Fruit fly (Drosophila melanogaster) whole organism, embryonic: Measurements from ENCODE around the gene CG4653.

Experiments used
- Atf-2 ChIP-seq: fragments of 200-800 bp; sonication (Bioruptor generic); optimal IDR thresholded peaks from 2 replicates; lab custom pipeline; 2016; ENCODE audit warnings: missing biosample characterization, missing genetic modification characterization
- Bteb2 ChIP-seq: fragments of 200-800 bp; sonication (Bioruptor generic); optimal IDR thresholded peaks from 2 replicates; lab custom pipeline; 2016; ENCODE audit warnings: missing biosample characterization, missing genetic modification characterization
- CG12299 ChIP-seq: fragments of 200-800 bp; sonication (Bioruptor generic); optimal IDR thresholded peaks from 2 replicates; lab custom pipeline; 2018; ENCODE audit warnings: missing biosample characterization, mild to moderate bottlenecking, missing genetic modification characterization
- CG13296 ChIP-seq: fragments of 200-800 bp; sonication (Bioruptor generic); optimal IDR thresholded peaks from 3 replicates; lab custom pipeline; 2018; ENCODE audit warnings: missing biosample characterization, mild to moderate bottlenecking, missing genetic modification characterization
- CG14050 ChIP-seq: fragments of 200-800 bp; sonication (Bioruptor generic); IDR thresholded peaks from 3 replicates; pipeline ENCODE4 v1.3.6; 2022; ENCODE audit warnings: missing biosample characterization, missing genetic modification characterization
- CG14667 ChIP-seq: fragments of 200-800 bp; sonication (Bioruptor generic); IDR thresholded peaks from 2 replicates; pipeline ENCODE4 v1.3.6; 2022; ENCODE audit warnings: missing biosample characterization, missing genetic modification characterization
- CG15696 ChIP-seq: fragments of 200-800 bp; sonication (Bioruptor generic); optimal IDR thresholded peaks from 2 replicates; lab custom pipeline; 2019; ENCODE audit warnings: missing biosample characterization, mild to moderate bottlenecking, missing genetic modification characterization, moderate library complexity
- CG1647 ChIP-seq: fragments of 200-800 bp; sonication (Bioruptor generic); optimal IDR thresholded peaks from 3 replicates; lab custom pipeline; 2016; ENCODE audit warnings: missing biosample characterization, missing genetic modification characterization
- CG17385 ChIP-seq: fragments of 200-800 bp; sonication (Bioruptor generic); optimal IDR thresholded peaks from 3 replicates; lab custom pipeline; 2018; ENCODE audit warnings: missing biosample characterization, mild to moderate bottlenecking, missing genetic modification characterization
- CG32532 ChIP-seq: fragments of 200-800 bp; sonication (Bioruptor generic); IDR thresholded peaks from 2 replicates; pipeline ENCODE4 v1.3.6; 2022; ENCODE audit warnings: missing biosample characterization, missing genetic modification characterization
- CG3995 ChIP-seq: fragments of 200-800 bp; sonication (Bioruptor generic); optimal IDR thresholded peaks from 3 replicates; lab custom pipeline; 2016; ENCODE audit warnings: missing biosample characterization, missing genetic modification characterization
- CG4820 ChIP-seq: fragments of 200-800 bp; sonication (Bioruptor generic); optimal IDR thresholded peaks from 3 replicates; lab custom pipeline; 2016; ENCODE audit warnings: missing biosample characterization, missing genetic modification characterization
- CG7745 ChIP-seq: fragments of 200-800 bp; sonication (Bioruptor generic); optimal IDR thresholded peaks from 2 replicates; lab custom pipeline; 2018; ENCODE audit warnings: missing biosample characterization, mild to moderate bottlenecking, missing genetic modification characterization, moderate library complexity
- CG7786 ChIP-seq: fragments of 200-800 bp; sonication (Bioruptor generic); optimal IDR thresholded peaks from 2 replicates; lab custom pipeline; 2016; ENCODE audit warnings: missing biosample characterization, missing genetic modification characterization
- Elba2 ChIP-seq: fragments of 200-800 bp; sonication (Bioruptor generic); optimal IDR thresholded peaks from 3 replicates; lab custom pipeline; 2016; ENCODE audit warnings: missing biosample characterization, missing genetic modification characterization
- Kr ChIP-seq: fragments of 200-800 bp; sonication (Bioruptor generic); optimal IDR thresholded peaks from 2 replicates; lab custom pipeline; 2017; ENCODE audit warnings: missing biosample characterization, mild to moderate bottlenecking, missing genetic modification characterization
- Lim3 ChIP-seq: fragments of 200-800 bp; sonication (Bioruptor generic); IDR thresholded peaks from 2 replicates; pipeline ENCODE4 v1.3.6; 2022; ENCODE audit warnings: missing biosample characterization, missing genetic modification characterization
- Mad ChIP-seq: fragments of 200-800 bp; sonication (Bioruptor generic); optimal IDR thresholded peaks from 2 replicates; lab custom pipeline; 2016; ENCODE audit warnings: missing biosample characterization, missing genetic modification characterization
- NC2α ChIP-seq: fragments of 200-800 bp; sonication (Bioruptor generic); optimal IDR thresholded peaks from 2 replicates; lab custom pipeline; 2016; ENCODE audit warnings: missing biosample characterization, missing genetic modification characterization
- Sox102F ChIP-seq: fragments of 200-800 bp; sonication (Bioruptor generic); optimal IDR thresholded peaks from 2 replicates; lab custom pipeline; 2018; ENCODE audit warnings: missing biosample characterization, mild to moderate bottlenecking, missing genetic modification characterization, moderate library complexity
- Ssrp ChIP-seq: fragments of 200-800 bp; sonication (Bioruptor generic); optimal IDR thresholded peaks from 2 replicates; lab custom pipeline; 2018; ENCODE audit warnings: missing biosample characterization, mild to moderate bottlenecking, missing genetic modification characterization, moderate library complexity
- Usf ChIP-seq: fragments of 200-800 bp; sonication (Bioruptor generic); optimal IDR thresholded peaks from 2 replicates; lab custom pipeline; 2017; ENCODE audit warnings: missing genotype, missing biosample characterization, missing genetic modification characterization
- ab ChIP-seq: fragments of 200-800 bp; sonication (Bioruptor generic); optimal IDR thresholded peaks from 2 replicates; lab custom pipeline; 2016; ENCODE audit warnings: missing biosample characterization, missing genetic modification characterization
- ash1 ChIP-seq: fragments of 200-800 bp; sonication (Bioruptor generic); optimal IDR thresholded peaks from 2 replicates; lab custom pipeline; 2018; ENCODE audit warnings: missing biosample characterization, mild to moderate bottlenecking, missing genetic modification characterization
- crp ChIP-seq, 2 experiments: fragments of 200-800 bp; sonication (Bioruptor generic); optimal IDR thresholded peaks; 2 replicates in 1 of 2; 3 replicates in 1 of 2; lab custom pipeline; 2017; ENCODE audit warnings: missing biosample characterization in 2 of 2, missing genetic modification characterization in 2 of 2, mild to moderate bottlenecking in 1 of 2, moderate library complexity in 1 of 2
- da ChIP-seq: fragments of 200-800 bp; sonication (Bioruptor generic); optimal IDR thresholded peaks from 2 replicates; lab custom pipeline; 2016; ENCODE audit warnings: missing biosample characterization, missing genetic modification characterization
- esg ChIP-seq: fragments of 200-800 bp; sonication (Bioruptor generic); conservative IDR thresholded peaks from 2 replicates; pipeline ENCODE4 v1.3.6; 2022; ENCODE audit warnings: missing biosample characterization, missing genetic modification characterization
- ewg ChIP-seq: fragments of 200-800 bp; sonication (Bioruptor generic); optimal IDR thresholded peaks from 3 replicates; lab custom pipeline; 2017; ENCODE audit warnings: mild to moderate bottlenecking, missing biosample characterization, missing genetic modification reagents, missing genetic modification characterization
- exex ChIP-seq: fragments of 200-800 bp; sonication (Bioruptor generic); optimal IDR thresholded peaks from 4 replicates; lab custom pipeline; 2018; ENCODE audit warnings: missing biosample characterization, mild to moderate bottlenecking, missing genetic modification characterization, moderate library complexity
- eyg ChIP-seq: fragments of 200-800 bp; sonication (Bioruptor generic); optimal IDR thresholded peaks from 3 replicates; lab custom pipeline; 2016; ENCODE audit warnings: missing biosample characterization, missing genetic modification characterization
- hb ChIP-seq: fragments of 200-800 bp; sonication (Bioruptor generic); IDR thresholded peaks from 3 replicates; pipeline ENCODE4 v1.3.6; 2022; ENCODE audit warnings: missing biosample characterization, missing genetic modification characterization; ENCODE audit not compliant: partially characterized antibody
- knrl ChIP-seq: fragments of 200-800 bp; sonication (Bioruptor generic); IDR thresholded peaks from 3 replicates; pipeline ENCODE4 v1.3.6; 2022; ENCODE audit warnings: missing biosample characterization, missing genetic modification characterization; ENCODE audit not compliant: partially characterized antibody
- lab ChIP-seq: fragments of 200-800 bp; sonication (Bioruptor generic); optimal IDR thresholded peaks from 3 replicates; lab custom pipeline; 2017; ENCODE audit warnings: missing biosample characterization, missing genetic modification characterization, mild to moderate bottlenecking, moderate library complexity, missing genetic modification reagents
- pfk ChIP-seq: fragments of 200-800 bp; sonication (Bioruptor generic); optimal IDR thresholded peaks from 2 replicates; lab custom pipeline; 2018; ENCODE audit warnings: missing biosample characterization, mild to moderate bottlenecking, missing genetic modification characterization, moderate library complexity
- pho ChIP-seq: fragments of 200-800 bp; sonication (Bioruptor generic); optimal IDR thresholded peaks from 2 replicates; lab custom pipeline; 2016; ENCODE audit warnings: missing biosample characterization, missing genetic modification characterization
- prd ChIP-seq, 3 experiments: fragments of >200 bp in 2 of 3; fragments of 200-800 bp in 1 of 3; sonication (Bioruptor generic) in 1 of 3; optimal IDR thresholded peaks in 2 of 3; IDR thresholded peaks in 1 of 3; 2 replicates in 2 of 3; 3 replicates in 1 of 3; pipeline versions ENCODE4 v1.3.6 to Lab custom; 2017 to 2022; ENCODE audit warnings: missing biosample characterization in 1 of 3, missing genetic modification characterization in 1 of 3
- sima ChIP-seq: fragments of 200-800 bp; sonication (Bioruptor generic); optimal IDR thresholded peaks from 2 replicates; lab custom pipeline; 2016; ENCODE audit warnings: missing biosample characterization, missing genetic modification characterization
- so ChIP-seq: fragments of 200-800 bp; sonication (Bioruptor generic); IDR thresholded peaks from 3 replicates; pipeline ENCODE4 v1.3.6; 2022; ENCODE audit warnings: missing biosample characterization, missing genetic modification characterization
- unpg ChIP-seq: fragments of 200-800 bp; sonication (Bioruptor generic); optimal IDR thresholded peaks from 3 replicates; lab custom pipeline; 2018; ENCODE audit warnings: missing biosample characterization, mild to moderate bottlenecking, missing genetic modification characterization, moderate library complexity
- vfl ChIP-seq: fragments of 200-800 bp; sonication (Bioruptor generic); optimal IDR thresholded peaks from 2 replicates; lab custom pipeline; 2016; ENCODE audit warnings: missing biosample characterization, missing genetic modification characterization

Gene CG4653

DNA sequence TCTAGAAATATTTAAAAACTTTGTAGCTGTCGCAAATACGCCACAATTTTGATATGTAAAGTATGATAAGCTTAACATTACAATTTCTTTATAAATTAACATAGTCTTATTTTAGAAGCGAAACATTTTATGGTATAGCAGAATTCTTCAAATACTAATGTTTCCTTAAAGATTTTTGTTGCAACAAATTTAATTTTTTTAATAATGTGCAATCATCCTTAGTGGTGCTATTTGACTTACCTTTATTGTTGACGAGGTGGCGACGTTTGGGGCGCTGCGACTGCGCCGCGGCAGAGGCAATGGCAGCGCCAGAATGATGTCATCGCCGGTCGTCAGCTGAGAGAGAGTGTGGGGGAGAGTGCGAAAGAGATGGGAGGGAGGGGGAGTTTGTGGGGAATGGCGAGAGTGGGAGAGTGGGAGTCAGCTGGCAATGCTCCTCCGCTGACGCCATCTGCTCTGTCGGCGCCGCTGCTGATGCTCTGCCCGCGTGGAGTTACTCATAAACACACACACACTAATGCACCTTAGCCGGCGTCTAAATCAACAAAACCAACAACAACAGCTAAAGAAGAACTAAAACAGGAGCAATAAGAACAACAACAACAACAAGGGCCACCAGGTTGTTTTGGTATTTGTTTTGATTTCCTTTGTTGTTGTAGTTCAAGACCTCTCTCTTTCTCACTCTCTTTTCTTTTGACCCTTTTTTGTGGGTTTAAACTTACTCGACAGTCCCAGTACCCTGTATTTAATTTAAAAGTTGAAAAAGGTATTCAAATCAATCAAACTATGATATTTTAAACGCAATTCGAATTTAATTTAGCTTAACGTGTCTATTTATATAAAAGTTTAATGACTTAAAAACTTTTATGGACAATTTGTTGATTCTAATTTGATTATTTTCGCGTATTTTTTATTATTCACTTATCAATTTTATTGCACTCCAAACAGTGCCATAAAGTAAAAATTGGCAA, 19.6 kb downstream of the CG4653 start (continued):
- TF ChIP-seq CG7745 (tag; lab: Kevin White, UChicago) (no peak), CG14050 (GFP tag; lab: Robert Waterston, UW) (peak; percentile 67; the same call in 2 of the 3 replicates), CG1647 (GFP tag; lab: Kevin White, UChicago) (no peak), Sox102F (peak; percentile 86), esg (GFP tag; lab: Robert Waterston, UW) (peak; percentile 45), prd (optimal IDR thresholded peaks at IDR 0.05; lab: Kevin White, UChicago) (no peak), prd (GFP tag; IDR thresholded peaks at IDR 0.05; lab: Robert Waterston, UW) (no peak; the same call in none of the 3 replicates), knrl (GFP tag; lab: Robert Waterston, UW) (no peak), CG15696 (tag; lab: Kevin White, UChicago) (no peak), CG7786 (GFP tag; lab: Kevin White, UChicago) (peak; percentile 35), pho (GFP tag; lab: Kevin White, UChicago) (peak; percentile 58), eyg (GFP tag; lab: Kevin White, UChicago) (no peak), sima (no peak), ash1 (GFP tag; lab: Kevin White, UChicago) (no peak), hb (GFP tag; lab: Robert Waterston, UW) (no peak), CG32532 (GFP tag; lab: Robert Waterston, UW) (peak; percentile 80), NC2α (no peak), pfk (GFP tag; lab: Kevin White, UChicago) (no peak), ab (GFP tag; lab: Kevin White, UChicago) (no peak), so (GFP tag; lab: Robert Waterston, UW) (peak; percentile 68; the same call in 2 of the 3 replicates), unpg (GFP tag; lab: Kevin White, UChicago) (peak; percentile 88), Kr (GFP tag; lab: Kevin White, UChicago) (no peak), Lim3 (no peak), vfl (GFP tag; lab: Kevin White, UChicago) (peak; percentile 37), CG4820 (GFP tag; lab: Kevin White, UChicago) (peak; percentile 5), lab (peak; percentile 78), CG12299 (peak; percentile 73), Ssrp (tag; lab: Kevin White, UChicago) (peak; percentile 79), Atf-2 (peak; percentile 59), CG14667 (GFP tag; lab: Robert Waterston, UW) (peak; percentile 34)

dm6 chrX:16724544-16724943, 20.7 kb downstream of the CG4653 start:
- TF ChIP-seq CG13296 (GFP tag; lab: Kevin White, UChicago) (no peak), Mad (GFP tag; lab: Kevin White, UChicago) (no peak), Usf (GFP tag; lab: Kevin White, UChicago) (no peak), ewg (GFP tag; lab: Kevin White, UChicago) (no peak), da (no peak), CG17385 (no peak)

- TF ChIP-seq Bteb2 (GFP tag; lab: Kevin White, UChicago) (no peak), Elba2 (GFP tag; lab: Kevin White, UChicago) (no peak), exex (tag; lab: Kevin White, UChicago) (no peak), crp (GFP tag; optimal IDR thresholded peaks at IDR 0.05; lab: Kevin White, UChicago) (no peak), CG3995 (GFP tag; lab: Kevin White, UChicago) (no peak)
Measured at dm6 chrX:16730791-16731190, 26.9 kb downstream of the CG4653 start, which contains the start of gene TwdlX. TSS of gene TwdlX (plus strand) at chrX:16731091.
